Worm (Caenorhabditis elegans): ENCODE results near the gene unc-7.

unc-7 gene

ce11 chrX:15170958-15171357 lies 23.4 kb upstream of the unc-7 start:
- TF ChIP-seq nhr-76 (tag; optimal IDR thresholded peaks at IDR 0.05) (no peak), snpc-4 (tag; optimal IDR thresholded peaks at IDR 0.05) (peak; percentile 77)

ce11 chrX:15168424-15168823 lies 20.9 kb upstream of the unc-7 start, which contains the start of gene ocr-3:
Gene ocr-3 (plus strand): TSS chrX:15168724.
- TF ChIP-seq fkh-10 (GFP tag; optimal IDR thresholded peaks at IDR 0.05) (no peak), tbx-2 (tag; optimal IDR thresholded peaks at IDR 0.05) (no peak), eor-1 (tag; optimal IDR thresholded peaks at IDR 0.05) (no peak), nhr-77 (tag; optimal IDR thresholded peaks at IDR 0.05) (no peak), nhr-25 (tag; optimal IDR thresholded peaks at IDR 0.05) (no peak), snpc-4 (tag; optimal IDR thresholded peaks at IDR 0.05) (no peak), fkh-2 (tag; optimal IDR thresholded peaks at IDR 0.05) (no peak), nhr-76 (tag; optimal IDR thresholded peaks at IDR 0.05) (no peak), nhr-11 (tag; optimal IDR thresholded peaks at IDR 0.05) (no peak), egl-5 (tag; optimal IDR thresholded peaks at IDR 0.05) (no peak), sea-2 (GFP tag; optimal IDR thresholded peaks at IDR 0.05) (no peak), mml-1 (tag; optimal IDR thresholded peaks at IDR 0.05) (no peak), nfya-1 (tag; optimal IDR thresholded peaks at IDR 0.05; ENCODE audit: insufficient read depth) (no peak), ceh-16 (tag; optimal IDR thresholded peaks at IDR 0.05) (no peak), lin-39 (tag; optimal IDR thresholded peaks at IDR 0.05) (no peak), unc-39 (tag; optimal IDR thresholded peaks at IDR 0.05) (no peak), lin-15B (tag; optimal IDR thresholded peaks at IDR 0.05) (no peak)

- no peak for TF ChIP-seq lin-39 (tag; optimal IDR thresholded peaks at IDR 0.05)
- no peak for TF ChIP-seq mml-1 (tag; optimal IDR thresholded peaks at IDR 0.05)
- TF ChIP-seq daf-12 (tag; optimal IDR thresholded peaks at IDR 0.05) = no peak
- TF ChIP-seq elt-2 (tag; optimal IDR thresholded peaks at IDR 0.05) = peak; percentile 75
- TF ChIP-seq nhr-11 (tag; optimal IDR thresholded peaks at IDR 0.05) = no peak
- TF ChIP-seq fos-1 (tag; optimal IDR thresholded peaks at IDR 0.05) = no peak
- TF ChIP-seq pqm-1 (tag; optimal IDR thresholded peaks at IDR 0.05) = peak; percentile 82
Observed at ce11 chrX:15167692-15168091, 20.2 kb upstream of the unc-7 start.

- no peak for TF ChIP-seq mdl-1 (tag; optimal IDR thresholded peaks at IDR 0.05)
- TF ChIP-seq R02D3.7 (tag; optimal IDR thresholded peaks at IDR 0.05) = no peak
- no peak for TF ChIP-seq daf-12 (tag; optimal IDR thresholded peaks at IDR 0.05)
- TF ChIP-seq pha-4 (tag; optimal IDR thresholded peaks at IDR 0.05) = peak; percentile 40
Observed at ce11 chrX:15166122-15166521, 18.6 kb upstream of the unc-7 start, which contains the start of gene T10B10.8. Gene T10B10.8 (minus strand): TSS chrX:15166222.

ce11 chrX:15164108-15164507 lies 16.6 kb upstream of the unc-7 start, which contains the start of gene T10B10.9:
Gene T10B10.9 (plus strand): TSS chrX:15164408.
- no peak for TF ChIP-seq unc-39 (tag; optimal IDR thresholded peaks at IDR 0.05)
- no peak for TF ChIP-seq nhr-43 (tag; optimal IDR thresholded peaks at IDR 0.05; ENCODE audit: poor library complexity, severe bottlenecking)
- no peak for TF ChIP-seq snpc-4 (tag; optimal IDR thresholded peaks at IDR 0.05)
- TF ChIP-seq lsy-12 (tag; optimal IDR thresholded peaks at IDR 0.05) = no peak
- TF ChIP-seq nhr-237 (tag; optimal IDR thresholded peaks at IDR 0.05) = no peak
- TF ChIP-seq pqm-1 (tag; optimal IDR thresholded peaks at IDR 0.05) = no peak
- no peak for TF ChIP-seq nhr-12 (tag; optimal IDR thresholded peaks at IDR 0.05)
- no peak for TF ChIP-seq sea-2 (GFP tag; optimal IDR thresholded peaks at IDR 0.05)
- no peak for TF ChIP-seq lin-39 (tag; optimal IDR thresholded peaks at IDR 0.05)
- TF ChIP-seq nhr-77 (tag; optimal IDR thresholded peaks at IDR 0.05) = no peak
- TF ChIP-seq zag-1 (tag; optimal IDR thresholded peaks at IDR 0.05) = no peak
- TF ChIP-seq unc-62 (GFP tag; optimal IDR thresholded peaks at IDR 0.05) = no peak
- no peak for TF ChIP-seq fkh-10 (GFP tag; optimal IDR thresholded peaks at IDR 0.05)
- TF ChIP-seq nhr-28 (tag; optimal IDR thresholded peaks at IDR 0.05) = no peak
- TF ChIP-seq mml-1 (tag; optimal IDR thresholded peaks at IDR 0.05) = no peak
- TF ChIP-seq fkh-2 (tag; optimal IDR thresholded peaks at IDR 0.05) = no peak
- no peak for TF ChIP-seq ama-1 (optimal IDR thresholded peaks at IDR 0.05)
- TF ChIP-seq eor-1 (tag; optimal IDR thresholded peaks at IDR 0.05) = no peak
- TF ChIP-seq fos-1 (tag; optimal IDR thresholded peaks at IDR 0.05) = no peak

ce11 chrX:15163118-15163517 lies 15.6 kb upstream of the unc-7 start:
- TF ChIP-seq elt-1 (tag; optimal IDR thresholded peaks at IDR 0.05) (no peak), hmg-11 (tag; optimal IDR thresholded peaks at IDR 0.05) (no peak), nhr-43 (tag; optimal IDR thresholded peaks at IDR 0.05; ENCODE audit: poor library complexity, severe bottlenecking) (no peak), ztf-11 (tag; optimal IDR thresholded peaks at IDR 0.05) (no peak), tbx-2 (tag; optimal IDR thresholded peaks at IDR 0.05) (no peak), snpc-4 (tag; optimal IDR thresholded peaks at IDR 0.05) (no peak), nhr-23 (tag; optimal IDR thresholded peaks at IDR 0.05) (no peak), nhr-25 (tag; optimal IDR thresholded peaks at IDR 0.05) (no peak), nhr-77 (tag; optimal IDR thresholded peaks at IDR 0.05) (no peak), egl-27 (tag; optimal IDR thresholded peaks at IDR 0.05) (no peak), zag-1 (tag; optimal IDR thresholded peaks at IDR 0.05) (no peak), elt-3 (tag; optimal IDR thresholded peaks at IDR 0.05) (no peak)

Measured in whole organism, L3 larva.